Worm (Caenorhabditis elegans) whole organism, L4/young adult: Measurements from ENCODE around the gene syx-2.

Source experiments
- W03F9.2 ChIP-seq: fragments of 150-350 bp; optimal IDR thresholded peaks from 2 replicates; lab custom pipeline; 2014; ENCODE audit warnings: missing biosample characterization, missing genetic modification characterization
- him-1 ChIP-seq: sonication (generic microtip); optimal IDR thresholded peaks from 2 replicates; lab custom pipeline; 2016; ENCODE audit warnings: missing genotype, missing genetic modification reagents, missing genetic modification characterization, missing compliant biosample characterization

ce11 chrX:14001494-14001974 lies 41.6 kb downstream of the syx-2 start, which contains the start of gene cytb-5.1:
- no peak for TF ChIP-seq him-1
- no peak for TF ChIP-seq W03F9.2 (tag; lab: Kevin White, UChicago)
